Fruit fly (Drosophila melanogaster): ENCODE measurements around the gene RpL32.

Gene RpL32

DNA sequence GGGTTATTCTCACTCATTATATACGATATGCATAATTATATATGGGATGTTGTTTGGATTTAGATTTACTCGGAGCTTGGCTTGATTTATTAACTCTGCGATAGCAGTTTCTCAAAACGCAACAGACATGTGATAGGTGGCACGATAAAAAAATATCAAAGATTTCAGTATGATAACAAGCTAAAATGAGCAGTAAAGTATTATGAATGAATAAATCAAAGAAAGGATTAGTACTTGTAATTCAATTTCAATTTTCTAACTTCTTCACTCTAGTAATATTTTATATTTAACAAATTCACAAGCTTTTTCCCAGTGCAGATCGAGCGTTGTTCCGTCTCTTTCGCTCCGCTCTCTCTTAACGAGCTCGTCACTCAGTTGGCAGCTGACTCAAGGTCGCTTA lies 38.2 kb upstream of the RpL32 start:
- TF ChIP-seq CG31627 (GFP tag; optimal IDR thresholded peaks at IDR 0.05), result peak; percentile 4
- TF ChIP-seq Smox (GFP tag; optimal IDR thresholded peaks at IDR 0.05), result peak; percentile 15
- peak; percentile 26 for TF ChIP-seq esn (GFP tag; optimal IDR thresholded peaks at IDR 0.05)
- TF ChIP-seq CG9139 (GFP tag; optimal IDR thresholded peaks at IDR 0.05), result no peak
- TF ChIP-seq Hr39 (GFP tag; optimal IDR thresholded peaks at IDR 0.05), result peak; percentile 6
- TF ChIP-seq Hr4 (GFP tag; optimal IDR thresholded peaks at IDR 0.05), result peak; percentile 3
- no peak for TF ChIP-seq CG4318 (GFP tag; optimal IDR thresholded peaks at IDR 0.05)
- TF ChIP-seq Sox14 (GFP tag; optimal IDR thresholded peaks at IDR 0.05), result peak; percentile 0
- peak; percentile 37 for TF ChIP-seq svp (GFP tag)
- peak; percentile 58 for TF ChIP-seq Eip78C (GFP tag)
- peak; percentile 6 for TF ChIP-seq topi (GFP tag; optimal IDR thresholded peaks at IDR 0.05)

DNA sequence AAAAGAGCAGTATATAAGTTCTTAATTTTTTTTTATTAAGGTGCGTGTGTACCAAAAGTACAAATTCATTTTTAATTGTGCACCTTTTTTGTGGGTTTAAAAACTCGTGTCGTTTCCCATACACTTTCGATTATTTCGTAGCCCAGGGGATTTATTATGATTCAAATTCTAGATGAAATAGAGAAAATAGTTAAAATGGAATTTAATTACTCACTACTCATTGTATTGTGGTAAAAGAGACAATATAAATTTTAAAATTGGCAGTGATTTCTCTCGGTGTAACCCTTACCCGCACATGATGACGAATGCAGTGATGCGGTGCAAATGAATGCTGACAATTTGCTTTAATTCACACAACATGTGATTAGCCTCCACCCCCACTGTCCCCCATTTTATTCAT lies 37.3 kb upstream of the RpL32 start:
- TF ChIP-seq Smox (GFP tag; optimal IDR thresholded peaks at IDR 0.05), result peak; percentile 45
- no peak for TF ChIP-seq CG7368 (GFP tag; optimal IDR thresholded peaks at IDR 0.05)
- TF ChIP-seq CG3919 (GFP tag; optimal IDR thresholded peaks at IDR 0.05), result peak; percentile 32
- no peak for TF ChIP-seq dsx (GFP tag; optimal IDR thresholded peaks at IDR 0.05; ENCODE audit: poor library complexity, severe bottlenecking)
- peak; percentile 17 for TF ChIP-seq CG32006 (GFP tag; optimal IDR thresholded peaks at IDR 0.05)
- TF ChIP-seq Sox15 (GFP tag; optimal IDR thresholded peaks at IDR 0.05), result no peak
- peak; percentile 70 for TF ChIP-seq svp (GFP tag)
- peak; percentile 64 for TF ChIP-seq topi (GFP tag; optimal IDR thresholded peaks at IDR 0.05)
- TF ChIP-seq CG3032 (tag; optimal IDR thresholded peaks at IDR 0.05), result no peak
- TF ChIP-seq CG9139 (GFP tag; optimal IDR thresholded peaks at IDR 0.05), result no peak
- no peak for TF ChIP-seq Eip93F (GFP tag; optimal IDR thresholded peaks at IDR 0.05)
- TF ChIP-seq CG11762 (GFP tag; optimal IDR thresholded peaks at IDR 0.05; ENCODE audit: insufficient read depth), result no peak
- peak; percentile 32 for TF ChIP-seq lz (GFP tag; optimal IDR thresholded peaks at IDR 0.05)
- TF ChIP-seq CG8632 (GFP tag; optimal IDR thresholded peaks at IDR 0.05), result peak; percentile 13
- TF ChIP-seq Ets21C (GFP tag; optimal IDR thresholded peaks at IDR 0.05), result peak; percentile 22
- peak; percentile 14 for TF ChIP-seq CG34406 (GFP tag; optimal IDR thresholded peaks at IDR 0.05)
- peak; percentile 63 for TF ChIP-seq CG31627 (GFP tag; optimal IDR thresholded peaks at IDR 0.05)
- peak; percentile 16 for TF ChIP-seq Sox14 (GFP tag; optimal IDR thresholded peaks at IDR 0.05)
- TF ChIP-seq CG16779 (tag; optimal IDR thresholded peaks at IDR 0.05), result no peak
- TF ChIP-seq Hr38 (GFP tag; optimal IDR thresholded peaks at IDR 0.05), result no peak
- TF ChIP-seq CG6808 (GFP tag; optimal IDR thresholded peaks at IDR 0.05), result no peak
- peak; percentile 55 for TF ChIP-seq cyc (GFP tag; optimal IDR thresholded peaks at IDR 0.05)
- TF ChIP-seq CG6163 (GFP tag; IDR thresholded peaks at IDR 0.05), result no peak
- peak; percentile 15 for TF ChIP-seq Hr4 (GFP tag; optimal IDR thresholded peaks at IDR 0.05)
- peak; percentile 18 for TF ChIP-seq OdsH (GFP tag; optimal IDR thresholded peaks at IDR 0.05)
- no peak for TF ChIP-seq CG10631 (GFP tag; optimal IDR thresholded peaks at IDR 0.05)
- TF ChIP-seq pdm3 (GFP tag; optimal IDR thresholded peaks at IDR 0.05), result peak; percentile 11
- no peak for TF ChIP-seq Eip75B (GFP tag; optimal IDR thresholded peaks at IDR 0.05)
- TF ChIP-seq Eip78C (GFP tag), result peak; percentile 69
- TF ChIP-seq Hr39 (GFP tag; optimal IDR thresholded peaks at IDR 0.05), result peak; percentile 61
- no peak for TF ChIP-seq Met (GFP tag; optimal IDR thresholded peaks at IDR 0.05)
- TF ChIP-seq spab (GFP tag; optimal IDR thresholded peaks at IDR 0.05), result no peak
- no peak for TF ChIP-seq CG4318 (GFP tag; optimal IDR thresholded peaks at IDR 0.05)
- TF ChIP-seq CG15336 (GFP tag; IDR thresholded peaks at IDR 0.05), result no peak
- peak; percentile 50 for TF ChIP-seq esn (GFP tag; optimal IDR thresholded peaks at IDR 0.05)
- TF ChIP-seq net (GFP tag; optimal IDR thresholded peaks at IDR 0.05), result no peak
- no peak for TF ChIP-seq fd59A (GFP tag; optimal IDR thresholded peaks at IDR 0.05)
- TF ChIP-seq ss (GFP tag; optimal IDR thresholded peaks at IDR 0.05), result no peak
- 0 out of 3 replicates have a peak, but pooled peaks have one; percentile 42 for TF ChIP-seq eg (GFP tag; IDR thresholded peaks at IDR 0.05)
- peak; percentile 8 for TF ChIP-seq acj6 (GFP tag; optimal IDR thresholded peaks at IDR 0.05)
- TF ChIP-seq CG6792 (GFP tag; optimal IDR thresholded peaks at IDR 0.05), result no peak
- TF ChIP-seq dac (GFP tag; optimal IDR thresholded peaks at IDR 0.05), result no peak
- no peak for TF ChIP-seq CG10669 (GFP tag; optimal IDR thresholded peaks at IDR 0.05)
- peak; percentile 23 for TF ChIP-seq Sox102F (GFP tag; optimal IDR thresholded peaks at IDR 0.05)
- TF ChIP-seq CG1621 (tag; optimal IDR thresholded peaks at IDR 0.05), result no peak
- no peak for TF ChIP-seq Lpt (GFP tag; optimal IDR thresholded peaks at IDR 0.05)
- peak; percentile 14 for TF ChIP-seq CG11902 (GFP tag; optimal IDR thresholded peaks at IDR 0.05)
